Worm (Caenorhabditis elegans): Measurements from ENCODE around the gene scc-2.

ce11 chrII:294606-295005 lies 31.1 kb upstream of the scc-2 start, which contains the start of gene B0432.11:
- TF ChIP-seq ama-1 (optimal IDR thresholded peaks at IDR 0.05) (no peak), tra-4 (tag; optimal IDR thresholded peaks at IDR 0.05) (no peak), hmg-4 (GFP tag; optimal IDR thresholded peaks at IDR 0.05) (no peak), ets-7 (tag; optimal IDR thresholded peaks at IDR 0.05) (no peak), tbx-11 (GFP tag; IDR thresholded peaks at IDR 0.05) (no peak), tbx-37 (GFP tag; conservative IDR thresholded peaks at IDR 0.05) (no peak), hnd-1 (tag; optimal IDR thresholded peaks at IDR 0.05) (no peak), ceh-36 (tag; optimal IDR thresholded peaks at IDR 0.05) (no peak), F13C5.2 (tag; optimal IDR thresholded peaks at IDR 0.05) (no peak), B0310.2 (tag; optimal IDR thresholded peaks at IDR 0.05) (no peak), ceh-13 (GFP tag; optimal IDR thresholded peaks at IDR 0.05) (no peak), aly-1 (tag; optimal IDR thresholded peaks at IDR 0.05) (no peak)

Data from whole organism, early embryonic.